Worm (Caenorhabditis elegans): Measurements from ENCODE around the gene C15F1.5.

DNA sequence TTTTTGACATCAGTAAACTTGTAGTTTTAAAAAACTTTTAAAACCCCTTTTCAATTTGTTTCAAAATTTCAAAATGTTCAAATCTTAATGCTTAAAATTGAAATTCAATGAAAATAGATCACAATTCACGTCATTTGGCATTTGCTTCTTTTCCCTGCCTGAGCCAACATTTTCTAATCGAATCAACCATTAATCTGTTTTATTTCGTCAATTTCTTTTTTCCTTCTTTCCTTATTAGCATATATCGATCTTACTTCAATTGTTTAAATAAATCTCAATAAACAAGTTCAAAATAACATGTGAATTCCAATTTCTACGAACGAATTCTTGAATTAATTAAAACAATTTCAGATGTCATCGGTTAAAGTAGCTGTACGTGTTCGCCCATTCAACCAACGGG, 25.2 kb upstream of the C15F1.5 start:
- TF ChIP-seq mdl-1 (tag; optimal IDR thresholded peaks at IDR 0.05) (no peak), nhr-28 (tag; optimal IDR thresholded peaks at IDR 0.05) (no peak), dve-1 (tag; optimal IDR thresholded peaks at IDR 0.05; ENCODE audit: insufficient read depth) (no peak), nhr-102 (tag; optimal IDR thresholded peaks at IDR 0.05) (no peak), vab-7 (GFP tag; IDR thresholded peaks at IDR 0.05) (no peak), ama-1 (optimal IDR thresholded peaks at IDR 0.05) (no peak), ces-1 (GFP tag; optimal IDR thresholded peaks at IDR 0.05) (peak; percentile 1), nhr-6 (tag; optimal IDR thresholded peaks at IDR 0.05) (no peak)
